Worm (Caenorhabditis elegans) whole organism, mixed stage, embryonic: ENCODE results near the gene sri-39.

Source experiments
- bed-3 ChIP-seq: fragments of 200-800 bp; sonication (Bioruptor generic); optimal IDR thresholded peaks from 3 replicates; lab custom pipeline; 2018; ENCODE audit warnings: mild to moderate bottlenecking, missing genetic modification characterization, moderate library complexity, missing compliant biosample characterization
- ceh-39 ChIP-seq: fragments of 150-350 bp; optimal IDR thresholded peaks from 2 replicates; lab custom pipeline; 2014; ENCODE audit warnings: missing biosample characterization, missing genetic modification characterization
- ces-1 ChIP-seq: fragments of 150-350 bp; optimal IDR thresholded peaks from 2 replicates; lab custom pipeline; 2014; ENCODE audit warnings: missing biosample characterization, missing genetic modification reagents, missing genetic modification characterization
- elt-1 ChIP-seq: sonication (generic microtip); optimal IDR thresholded peaks from 2 replicates; lab custom pipeline; 2017; ENCODE audit warnings: missing genetic modification characterization, mild to moderate bottlenecking, missing compliant biosample characterization, antibody characterized with exemption, moderate library complexity, borderline replicate concordance; ENCODE audit not compliant: insufficient read depth
- nhr-237 ChIP-seq: fragments of 150-350 bp; optimal IDR thresholded peaks from 2 replicates; lab custom pipeline; 2014; ENCODE audit warnings: missing biosample characterization, missing genetic modification characterization
- nhr-28 ChIP-seq: fragments of 150-350 bp; optimal IDR thresholded peaks from 2 replicates; lab custom pipeline; 2014; ENCODE audit warnings: missing biosample characterization, missing genetic modification characterization
- pha-4 ChIP-seq: fragments of 150-350 bp; optimal IDR thresholded peaks from 2 replicates; lab custom pipeline; 2018; ENCODE audit warnings: missing biosample characterization, missing genetic modification reagents, missing genetic modification characterization
- unc-39 ChIP-seq: fragments of 150-350 bp; optimal IDR thresholded peaks from 2 replicates; lab custom pipeline; 2014; ENCODE audit warnings: missing biosample characterization, missing genetic modification characterization
- unc-62 ChIP-seq: fragments of 150-350 bp; optimal IDR thresholded peaks from 2 replicates; lab custom pipeline; 2014; ENCODE audit warnings: missing biosample characterization, missing genetic modification reagents, missing genetic modification characterization
- ztf-11 ChIP-seq: fragments of 150-350 bp; optimal IDR thresholded peaks from 2 replicates; lab custom pipeline; 2014; ENCODE audit warnings: missing biosample characterization, missing genetic modification characterization

DNA sequence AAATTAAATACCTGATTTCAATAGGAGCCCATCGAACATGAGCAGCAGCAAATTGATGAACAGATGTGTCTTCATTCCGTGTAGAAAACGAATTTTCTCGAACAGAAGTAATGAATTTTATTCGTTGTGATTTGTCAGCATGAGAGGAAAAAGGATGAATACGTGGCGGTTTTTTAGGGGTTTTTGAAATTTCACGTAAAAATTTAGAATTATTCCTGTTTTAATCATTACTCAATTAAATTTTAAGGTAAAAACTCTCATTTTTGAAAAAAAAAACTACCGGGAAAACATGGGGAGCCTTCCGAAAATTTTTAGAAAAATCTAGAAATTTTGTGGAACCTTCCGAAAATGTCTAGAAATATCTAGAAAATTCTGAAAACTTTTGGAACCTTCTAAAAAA is 49.5 kb upstream of the sri-39 start, which contains the start of gene K02F6.7:
- no peak for TF ChIP-seq pha-4
- no peak for TF ChIP-seq unc-62
- no peak for TF ChIP-seq elt-1 (tag; lab: Kevin White, UChicago)
- TF ChIP-seq ceh-39 (tag; lab: Kevin White, UChicago): no peak
- TF ChIP-seq bed-3 (GFP tag; lab: Kevin White, UChicago): no peak
- TF ChIP-seq nhr-28: no peak
- no peak for TF ChIP-seq nhr-237
- no peak for TF ChIP-seq ces-1 (GFP tag; lab: Kevin White, UChicago)
- TF ChIP-seq unc-39 (tag; lab: Kevin White, UChicago): no peak
- TF ChIP-seq ztf-11 (tag; lab: Kevin White, UChicago): no peak
